Fruit fly (Drosophila melanogaster): Measurements from ENCODE around the gene pes.

- TF ChIP-seq psq (optimal IDR thresholded peaks at IDR 0.05) (no peak), usp (GFP tag; optimal IDR thresholded peaks at IDR 0.05) (no peak), pan (optimal IDR thresholded peaks at IDR 0.05) (no peak), CG8478 (optimal IDR thresholded peaks at IDR 0.05) (no peak), EcR (GFP tag; optimal IDR thresholded peaks at IDR 0.05) (no peak), Dll (optimal IDR thresholded peaks at IDR 0.05) (no peak)
Measured at dm6 chr2L:8031588-8031987, 37.6 kb upstream of the pes start.
